Fruit fly (Drosophila melanogaster) whole organism, embryonic: ENCODE results near the gene CG18508.

Experiments
- Ada2b ChIP-seq: fragments of 200-800 bp; sonication (Bioruptor generic); IDR thresholded peaks from 2 replicates; pipeline ENCODE4 v1.3.6; 2022; ENCODE audit warnings: missing biosample characterization, missing genetic modification characterization
- Atf6 ChIP-seq: fragments of 200-800 bp; sonication (Bioruptor generic); IDR thresholded peaks from 2 replicates; pipeline ENCODE4 v1.3.6; 2022; ENCODE audit warnings: missing biosample characterization, missing genetic modification characterization
- B-H1 ChIP-seq: fragments of 200-800 bp; sonication (Bioruptor generic); IDR thresholded peaks from 3 replicates; pipeline ENCODE4 v1.3.6; 2022; ENCODE audit warnings: missing biosample characterization, missing genetic modification characterization
- Blimp-1 ChIP-seq: fragments of 200-800 bp; sonication (Bioruptor generic); optimal IDR thresholded peaks from 3 replicates; lab custom pipeline; 2018; ENCODE audit warnings: missing biosample characterization, missing genetic modification characterization, mild to moderate bottlenecking, moderate library complexity, missing genetic modification reagents
- CG11247 ChIP-seq: fragments of 200-800 bp; sonication (Bioruptor generic); IDR thresholded peaks from 2 replicates; pipeline ENCODE4 v1.3.6; 2022; ENCODE audit warnings: missing biosample characterization, missing genetic modification characterization
- CG12071 ChIP-seq: fragments of 200-800 bp; sonication (Bioruptor generic); optimal IDR thresholded peaks from 3 replicates; lab custom pipeline; 2018; ENCODE audit warnings: missing biosample characterization, mild to moderate bottlenecking, missing genetic modification characterization
- CG12299 ChIP-seq: fragments of 200-800 bp; sonication (Bioruptor generic); optimal IDR thresholded peaks from 2 replicates; lab custom pipeline; 2018; ENCODE audit warnings: missing biosample characterization, mild to moderate bottlenecking, missing genetic modification characterization
- CG13287 ChIP-seq: fragments of 200-800 bp; sonication (Bioruptor generic); IDR thresholded peaks from 2 replicates; pipeline ENCODE4 v1.3.6; 2022; ENCODE audit warnings: missing biosample characterization, missing genetic modification characterization; ENCODE audit not compliant: partially characterized antibody
- CG13624 ChIP-seq: fragments of 200-800 bp; sonication (Bioruptor generic); optimal IDR thresholded peaks from 2 replicates; lab custom pipeline; 2016; ENCODE audit warnings: missing biosample characterization, missing genetic modification characterization
- CG14014 ChIP-seq: fragments of 200-800 bp; sonication (Bioruptor generic); IDR thresholded peaks from 2 replicates; pipeline ENCODE4 v1.3.6; 2022; ENCODE audit warnings: missing biosample characterization, missing genetic modification characterization
- CG16813 ChIP-seq: fragments of 200-800 bp; sonication (Bioruptor generic); IDR thresholded peaks from 3 replicates; pipeline ENCODE4 v1.3.6; 2022; ENCODE audit warnings: missing biosample characterization, missing genetic modification characterization; ENCODE audit not compliant: partially characterized antibody
- CG17361 ChIP-seq: fragments of 200-800 bp; sonication (Bioruptor generic); IDR thresholded peaks from 3 replicates; pipeline ENCODE4 v1.3.6; 2022; ENCODE audit warnings: missing biosample characterization, missing genetic modification characterization
- CG17385 ChIP-seq: fragments of 200-800 bp; sonication (Bioruptor generic); optimal IDR thresholded peaks from 3 replicates; lab custom pipeline; 2018; ENCODE audit warnings: missing biosample characterization, mild to moderate bottlenecking, missing genetic modification characterization
- CG18262 ChIP-seq: fragments of 200-800 bp; optimal IDR thresholded peaks from 3 replicates; lab custom pipeline; 2019; ENCODE audit warnings: missing biosample characterization, mild to moderate bottlenecking, missing genetic modification characterization, moderate library complexity
- CG30403 ChIP-seq: fragments of 200-800 bp; sonication (Bioruptor generic); optimal IDR thresholded peaks from 3 replicates; lab custom pipeline; 2016; ENCODE audit warnings: missing biosample characterization, missing genetic modification characterization
- CG5180 ChIP-seq: fragments of 200-800 bp; sonication (Bioruptor generic); optimal IDR thresholded peaks from 3 replicates; lab custom pipeline; 2017; ENCODE audit warnings: missing biosample characterization, missing genetic modification characterization, mild to moderate bottlenecking, moderate library complexity, missing genetic modification reagents
- CG6272 ChIP-seq: fragments of 200-800 bp; sonication (Bioruptor generic); IDR thresholded peaks from 2 replicates; pipeline ENCODE4 v1.3.6; 2022; ENCODE audit warnings: missing biosample characterization, missing genetic modification characterization
- CG7745 ChIP-seq: fragments of 200-800 bp; sonication (Bioruptor generic); optimal IDR thresholded peaks from 2 replicates; lab custom pipeline; 2018; ENCODE audit warnings: missing biosample characterization, mild to moderate bottlenecking, missing genetic modification characterization, moderate library complexity
- CG8388 ChIP-seq: fragments of 200-800 bp; sonication (Bioruptor generic); optimal IDR thresholded peaks from 2 replicates; lab custom pipeline; 2019; ENCODE audit warnings: missing biosample characterization, mild to moderate bottlenecking, missing genetic modification characterization, moderate library complexity
- CG9727 ChIP-seq: fragments of 200-800 bp; sonication (Bioruptor generic); optimal IDR thresholded peaks from 3 replicates; lab custom pipeline; 2017; ENCODE audit warnings: missing biosample characterization, mild to moderate bottlenecking, missing genetic modification characterization
- CG9817 ChIP-seq: fragments of 200-800 bp; sonication (Bioruptor generic); optimal IDR thresholded peaks from 2 replicates; lab custom pipeline; 2018; ENCODE audit warnings: missing biosample characterization, mild to moderate bottlenecking, missing genetic modification characterization, moderate library complexity
- Chrac-16 ChIP-seq: fragments of 200-800 bp; sonication (Bioruptor generic); optimal IDR thresholded peaks from 3 replicates; lab custom pipeline; 2016; ENCODE audit warnings: missing biosample characterization, missing genetic modification characterization
- Ets97D ChIP-seq: fragments of 200-800 bp; sonication (Bioruptor generic); optimal IDR thresholded peaks from 3 replicates; lab custom pipeline; 2016; ENCODE audit warnings: missing biosample characterization, missing genetic modification characterization
- HHEX ChIP-seq: fragments of 200-800 bp; sonication (Bioruptor generic); optimal IDR thresholded peaks from 3 replicates; lab custom pipeline; 2017; ENCODE audit warnings: missing biosample characterization, mild to moderate bottlenecking, missing genetic modification characterization, missing genetic modification reagents
- HLH54F ChIP-seq: fragments of 200-800 bp; sonication (Bioruptor generic); optimal IDR thresholded peaks from 3 replicates; lab custom pipeline; 2016; ENCODE audit warnings: missing biosample characterization, missing genetic modification characterization
- Hr51 ChIP-seq, 2 experiments: fragments of 200-800 bp; sonication (Bioruptor generic); optimal IDR thresholded peaks; 2 replicates in 1 of 2; 3 replicates in 1 of 2; lab custom pipeline; 2016 to 2018; ENCODE audit warnings: missing biosample characterization in 2 of 2, missing genetic modification characterization in 2 of 2, mild to moderate bottlenecking in 1 of 2, moderate library complexity in 1 of 2
- Med ChIP-seq: fragments of 200-800 bp; sonication (Bioruptor generic); peaks from one replicate; lab custom pipeline; 2016; ENCODE audit warnings: missing biosample characterization, missing genetic modification characterization, mild to moderate bottlenecking, inconsistent platforms, moderate library complexity
- Pdp1 ChIP-seq, 2 experiments: fragments of 200-800 bp; sonication (Bioruptor generic); optimal IDR thresholded peaks; 3 replicates each; lab custom pipeline; 2016; ENCODE audit warnings: missing biosample characterization in 2 of 2, missing genetic modification characterization in 2 of 2, mild to moderate bottlenecking in 1 of 2, moderate library complexity in 1 of 2
- Ssrp ChIP-seq: fragments of 200-800 bp; sonication (Bioruptor generic); optimal IDR thresholded peaks from 2 replicates; lab custom pipeline; 2018; ENCODE audit warnings: missing biosample characterization, mild to moderate bottlenecking, missing genetic modification characterization, moderate library complexity
- Stat92E ChIP-seq, 3 experiments: fragments of >200 bp in 2 of 3; fragments of 200-800 bp in 1 of 3; sonication (Bioruptor generic) in 1 of 3; optimal IDR thresholded peaks; 2 replicates each; lab custom pipeline; 2017 to 2019; ENCODE audit warnings: missing biosample characterization in 3 of 3, missing genetic modification characterization in 3 of 3, mild to moderate bottlenecking in 1 of 3, moderate library complexity in 1 of 3
- Trl ChIP-seq, 3 experiments: fragments of >200 bp in 2 of 3; fragments of 200-800 bp in 1 of 3; sonication (Bioruptor generic) in 1 of 3; optimal IDR thresholded peaks; 2 replicates in 1 of 3; 3 replicates in 2 of 3; lab custom pipeline; 2016 to 2017; ENCODE audit warnings: missing biosample characterization in 1 of 3, missing genetic modification characterization in 1 of 3
- bsh ChIP-seq, 2 experiments: fragments of 200-800 bp; sonication (Bioruptor generic); optimal IDR thresholded peaks; 2 replicates each; lab custom pipeline; 2017 to 2018; ENCODE audit warnings: mild to moderate bottlenecking in 2 of 2, missing biosample characterization in 2 of 2, missing genetic modification characterization in 2 of 2, moderate library complexity in 1 of 2
- ci ChIP-seq: fragments of 200-800 bp; sonication (Bioruptor generic); IDR thresholded peaks from 3 replicates; pipeline ENCODE4 v1.3.6; 2022; ENCODE audit warnings: missing biosample characterization, missing genetic modification characterization
- dmrt99B ChIP-seq: fragments of 200-800 bp; sonication (Bioruptor generic); optimal IDR thresholded peaks from 2 replicates; lab custom pipeline; 2018; ENCODE audit warnings: missing biosample characterization, mild to moderate bottlenecking, missing genetic modification characterization, moderate library complexity
- eve ChIP-seq, 2 experiments: fragments of >200 bp; optimal IDR thresholded peaks; 2 replicates each; lab custom pipeline; 2017; ENCODE audit warnings: missing biosample characterization in 2 of 2, missing genetic modification characterization in 2 of 2
- gce ChIP-seq: fragments of 200-800 bp; sonication (Bioruptor generic); IDR thresholded peaks from 3 replicates; pipeline ENCODE4 v1.3.6; 2022; ENCODE audit warnings: missing biosample characterization, missing genetic modification characterization
- gem ChIP-seq: fragments of 200-800 bp; sonication (Bioruptor generic); optimal IDR thresholded peaks from 2 replicates; lab custom pipeline; 2019; ENCODE audit warnings: missing biosample characterization, mild to moderate bottlenecking, missing genetic modification characterization, moderate library complexity
- hth ChIP-seq: fragments of >200 bp; optimal IDR thresholded peaks from 2 replicates; lab custom pipeline; 2017; ENCODE audit warnings: inconsistent platforms
- ind ChIP-seq: fragments of 200-800 bp; sonication (Bioruptor generic); optimal IDR thresholded peaks from 3 replicates; lab custom pipeline; 2016; ENCODE audit warnings: missing biosample characterization, missing genetic modification characterization
- lola ChIP-seq, 3 experiments: fragments of >200 bp in 2 of 3; fragments of 200-800 bp in 1 of 3; sonication (Bioruptor generic) in 1 of 3; optimal IDR thresholded peaks; 2 replicates each; lab custom pipeline; 2017 to 2019; ENCODE audit warnings: missing biosample characterization in 3 of 3, missing genetic modification characterization in 3 of 3, mild to moderate bottlenecking in 1 of 3, moderate library complexity in 1 of 3
- mam ChIP-seq: fragments of 200-800 bp; sonication (Bioruptor generic); optimal IDR thresholded peaks from 3 replicates; lab custom pipeline; 2016; ENCODE audit warnings: missing biosample characterization, missing genetic modification characterization
- prd ChIP-seq, 3 experiments: fragments of >200 bp in 2 of 3; fragments of 200-800 bp in 1 of 3; sonication (Bioruptor generic) in 1 of 3; optimal IDR thresholded peaks in 2 of 3; IDR thresholded peaks in 1 of 3; 2 replicates in 2 of 3; 3 replicates in 1 of 3; pipeline versions ENCODE4 v1.3.6 to Lab custom; 2017 to 2022; ENCODE audit warnings: missing biosample characterization in 1 of 3, missing genetic modification characterization in 1 of 3
- pum ChIP-seq: fragments of 200-800 bp; sonication (Bioruptor generic); optimal IDR thresholded peaks from 2 replicates; lab custom pipeline; 2016; ENCODE audit warnings: missing biosample characterization, missing genetic modification characterization
- slbo ChIP-seq: fragments of 200-800 bp; sonication (Bioruptor generic); IDR thresholded peaks from 2 replicates; pipeline ENCODE4 v1.3.6; 2022; ENCODE audit warnings: missing biosample characterization, missing genetic modification characterization
- so ChIP-seq: fragments of 200-800 bp; sonication (Bioruptor generic); IDR thresholded peaks from 3 replicates; pipeline ENCODE4 v1.3.6; 2022; ENCODE audit warnings: missing biosample characterization, missing genetic modification characterization
- twi ChIP-seq: fragments of 200-800 bp; optimal IDR thresholded peaks from 2 replicates; lab custom pipeline; 2019; ENCODE audit warnings: missing biosample characterization, mild to moderate bottlenecking, missing genetic modification characterization, moderate library complexity
- wor ChIP-seq: fragments of 200-800 bp; sonication (Bioruptor generic); IDR thresholded peaks from 2 replicates; pipeline ENCODE4 v1.3.6; 2022; ENCODE audit warnings: missing biosample characterization, missing genetic modification characterization
- z ChIP-seq: fragments of 200-800 bp; sonication (Bioruptor generic); IDR thresholded peaks from 3 replicates; pipeline ENCODE4 v1.3.6; 2022; ENCODE audit warnings: missing biosample characterization, missing genetic modification characterization

The CG18508 gene

dm6 chrX:3193774-3194173 is 20.8 kb upstream of the CG18508 start (continued):
- TF ChIP-seq mam (peak; percentile 23), CG16813 (GFP tag; lab: Robert Waterston, UW) (no peak), HHEX (GFP tag; lab: Kevin White, UChicago) (peak; percentile 4), eve (GFP tag; optimal IDR thresholded peaks at IDR 0.05; lab: Kevin White, UChicago) (peak in 1 of 2 experiments; percentile 57), B-H1 (GFP tag; lab: Robert Waterston, UW) (peak; percentile 22; the same call in 1 of the 3 replicates), dmrt99B (tag; lab: Kevin White, UChicago) (peak; percentile 49), CG18262 (peak; percentile 10), Ssrp (tag; lab: Kevin White, UChicago) (peak; percentile 1), CG17385 (GFP tag; lab: Kevin White, UChicago) (peak; percentile 31), Atf6 (GFP tag; lab: Robert Waterston, UW) (peak; percentile 40; the same call in 1 of the 2 replicates), gem (peak; percentile 48), bsh (GFP tag; optimal IDR thresholded peaks at IDR 0.05; lab: Kevin White, UChicago) (peak in 1 of 2 experiments; percentile 30), twi (tag; lab: Kevin White, UChicago) (no peak), Pdp1 (GFP tag; optimal IDR thresholded peaks at IDR 0.05; lab: Kevin White, UChicago) (peak; percentile 8 to 16), Trl (optimal IDR thresholded peaks at IDR 0.05; lab: Kevin White, UChicago) (no peak), Trl (GFP tag; optimal IDR thresholded peaks at IDR 0.05; lab: Kevin White, UChicago) (peak; percentile 25), z (no peak), CG14014 (GFP tag; lab: Robert Waterston, UW) (peak; percentile 42), ind (GFP tag; lab: Kevin White, UChicago) (peak; percentile 9), CG5180 (GFP tag; lab: Kevin White, UChicago) (no peak), slbo (peak; percentile 51), CG13287 (GFP tag; lab: Robert Waterston, UW) (no peak), hth (lab: Kevin White, UChicago) (no peak), CG17361 (GFP tag; lab: Robert Waterston, UW) (0 out of 3 replicates have a peak, but pooled peaks have one; percentile 37), CG8388 (GFP tag; lab: Kevin White, UChicago) (no peak), Chrac-16 (peak; percentile 3), ci (0 out of 3 replicates have a peak, but pooled peaks have one; percentile 45), pum (GFP tag; lab: Kevin White, UChicago) (peak; percentile 5), Blimp-1 (peak; percentile 29), Stat92E (GFP tag; optimal IDR thresholded peaks at IDR 0.05; lab: Kevin White, UChicago) (no peak), CG11247 (GFP tag; lab: Robert Waterston, UW) (peak; percentile 44), lola (GFP tag; optimal IDR thresholded peaks at IDR 0.05; lab: Kevin White, UChicago) (no peak), so (no peak), wor (GFP tag; lab: Robert Waterston, UW) (0 out of 2 replicates have a peak, but pooled peaks have one; percentile 16), CG12071 (GFP tag; lab: Kevin White, UChicago) (peak; percentile 2), Med (GFP tag; lab: Kevin White, UChicago) (peak; percentile 87), CG6272 (GFP tag; lab: Robert Waterston, UW) (peak; percentile 18; the same call in 1 of the 2 replicates), CG9727 (GFP tag; lab: Kevin White, UChicago) (peak; percentile 2), CG13624 (GFP tag; lab: Kevin White, UChicago) (peak; percentile 12), CG30403 (GFP tag; lab: Kevin White, UChicago) (peak; percentile 35), CG9817 (tag; lab: Kevin White, UChicago) (peak; percentile 20), prd (optimal IDR thresholded peaks at IDR 0.05; lab: Kevin White, UChicago) (no peak), prd (GFP tag; IDR thresholded peaks at IDR 0.05; lab: Robert Waterston, UW) (peak; percentile 43; the same call in 1 of the 3 replicates), Hr51 (GFP tag; optimal IDR thresholded peaks at IDR 0.05; lab: Kevin White, UChicago) (peak in 1 of 2 experiments; percentile 51), HLH54F (GFP tag; lab: Kevin White, UChicago) (no peak), gce (GFP tag; lab: Robert Waterston, UW) (no peak), Ada2b (no peak), CG7745 (tag; lab: Kevin White, UChicago) (no peak), CG12299 (tag; lab: Kevin White, UChicago) (peak; percentile 5), Ets97D (GFP tag; lab: Kevin White, UChicago) (no peak)
